Worm (Caenorhabditis elegans): ENCODE data around the gene F32H5.4.
A peak's percentile ranks its signal among the peaks of the same experiment; 100 is the strongest.

F32H5.4 gene

ce11 chrV:13370265-13370664, 9.9 kb downstream of the F32H5.4 start:
- TF ChIP-seq ztf-4 (tag; optimal IDR thresholded peaks at IDR 0.05): no peak
- no peak for TF ChIP-seq nhr-43 (tag; optimal IDR thresholded peaks at IDR 0.05; ENCODE audit: poor library complexity, severe bottlenecking)
- TF ChIP-seq unc-62 (GFP tag; optimal IDR thresholded peaks at IDR 0.05): no peak
- no peak for TF ChIP-seq nhr-28 (tag; optimal IDR thresholded peaks at IDR 0.05)
- no peak for TF ChIP-seq ceh-16 (tag; optimal IDR thresholded peaks at IDR 0.05)
- no peak for TF ChIP-seq nhr-12 (tag; optimal IDR thresholded peaks at IDR 0.05)
- no peak for TF ChIP-seq egl-27 (tag; optimal IDR thresholded peaks at IDR 0.05)
- no peak for TF ChIP-seq eor-1 (tag; optimal IDR thresholded peaks at IDR 0.05)
- no peak for TF ChIP-seq ceh-28 (tag; optimal IDR thresholded peaks at IDR 0.05)
- no peak for TF ChIP-seq nfya-1 (tag; optimal IDR thresholded peaks at IDR 0.05; ENCODE audit: insufficient read depth)
- TF ChIP-seq ztf-11 (tag; optimal IDR thresholded peaks at IDR 0.05): no peak
- TF ChIP-seq pha-4 (tag; optimal IDR thresholded peaks at IDR 0.05): no peak
- TF ChIP-seq elt-1 (tag; optimal IDR thresholded peaks at IDR 0.05): no peak
- no peak for TF ChIP-seq sea-2 (GFP tag; optimal IDR thresholded peaks at IDR 0.05)

ce11 chrV:13371336-13371735, 11.0 kb downstream of the F32H5.4 start:
- peak; percentile 12 for TF ChIP-seq mdl-1 (tag; optimal IDR thresholded peaks at IDR 0.05)
- TF ChIP-seq R02D3.7 (tag; optimal IDR thresholded peaks at IDR 0.05): no peak
- TF ChIP-seq zag-1 (tag; optimal IDR thresholded peaks at IDR 0.05): no peak
- peak; percentile 57 for TF ChIP-seq elt-1 (tag; optimal IDR thresholded peaks at IDR 0.05)
- no peak for TF ChIP-seq nhr-67 (tag; optimal IDR thresholded peaks at IDR 0.05)
- no peak for TF ChIP-seq nhr-77 (tag; optimal IDR thresholded peaks at IDR 0.05)
- peak; percentile 41 for TF ChIP-seq jun-1 (tag; optimal IDR thresholded peaks at IDR 0.05)
- no peak for TF ChIP-seq skn-1 (tag; optimal IDR thresholded peaks at IDR 0.05)
- peak; percentile 1 for TF ChIP-seq elt-2 (tag; optimal IDR thresholded peaks at IDR 0.05)
- TF ChIP-seq lin-15B (tag; optimal IDR thresholded peaks at IDR 0.05): no peak
- TF ChIP-seq sea-2 (GFP tag; optimal IDR thresholded peaks at IDR 0.05): no peak
- TF ChIP-seq lsy-12 (tag; optimal IDR thresholded peaks at IDR 0.05): peak; percentile 23
- no peak for TF ChIP-seq nhr-237 (tag; optimal IDR thresholded peaks at IDR 0.05)
- TF ChIP-seq mml-1 (tag; optimal IDR thresholded peaks at IDR 0.05): no peak
- peak in 1 of 2 experiments; percentile 39 for TF ChIP-seq eor-1 (tag; optimal IDR thresholded peaks at IDR 0.05)
- peak; percentile 13 for TF ChIP-seq nfya-1 (tag; optimal IDR thresholded peaks at IDR 0.05; ENCODE audit: insufficient read depth)
- TF ChIP-seq nhr-11 (tag; optimal IDR thresholded peaks at IDR 0.05): no peak
- TF ChIP-seq nhr-76 (tag; optimal IDR thresholded peaks at IDR 0.05): no peak
- peak in 2 of 3 experiments; percentile 59 to 81 for TF ChIP-seq elt-3 (tag; optimal IDR thresholded peaks at IDR 0.05)
- peak; percentile 46 for TF ChIP-seq ceh-28 (tag; optimal IDR thresholded peaks at IDR 0.05)
- TF ChIP-seq egl-5 (tag; optimal IDR thresholded peaks at IDR 0.05): peak; percentile 64
- TF ChIP-seq egl-27 (tag; optimal IDR thresholded peaks at IDR 0.05): peak; percentile 50
- TF ChIP-seq aly-2 (tag; optimal IDR thresholded peaks at IDR 0.05): no peak
- TF ChIP-seq unc-39 (tag; optimal IDR thresholded peaks at IDR 0.05): no peak
- peak; percentile 13 for TF ChIP-seq snpc-4 (tag; optimal IDR thresholded peaks at IDR 0.05)
- no peak for TF ChIP-seq ztf-11 (tag; optimal IDR thresholded peaks at IDR 0.05)
- TF ChIP-seq nhr-25 (tag; optimal IDR thresholded peaks at IDR 0.05): peak; percentile 99
- TF ChIP-seq ZK546.5 (tag; optimal IDR thresholded peaks at IDR 0.05): no peak
- no peak for TF ChIP-seq ztf-4 (tag; optimal IDR thresholded peaks at IDR 0.05)
- no peak for TF ChIP-seq fkh-10 (GFP tag; optimal IDR thresholded peaks at IDR 0.05)
- no peak for TF ChIP-seq ceh-82 (tag; optimal IDR thresholded peaks at IDR 0.05)
- TF ChIP-seq nhr-12 (tag; optimal IDR thresholded peaks at IDR 0.05): no peak
- TF ChIP-seq fkh-2 (tag; optimal IDR thresholded peaks at IDR 0.05): no peak
- TF ChIP-seq fos-1 (tag; optimal IDR thresholded peaks at IDR 0.05): no peak
- no peak for TF ChIP-seq ama-1 (optimal IDR thresholded peaks at IDR 0.05)
- TF ChIP-seq daf-12 (tag; optimal IDR thresholded peaks at IDR 0.05): no peak
- TF ChIP-seq ceh-9 (tag; optimal IDR thresholded peaks at IDR 0.05): no peak
- no peak for TF ChIP-seq lin-39 (tag; optimal IDR thresholded peaks at IDR 0.05)
- peak; percentile 99 for TF ChIP-seq nhr-23 (tag; optimal IDR thresholded peaks at IDR 0.05)
- TF ChIP-seq unc-62 (GFP tag; optimal IDR thresholded peaks at IDR 0.05): peak; percentile 43
- TF ChIP-seq nhr-28 (tag; optimal IDR thresholded peaks at IDR 0.05): no peak
- peak; percentile 86 for TF ChIP-seq nhr-43 (tag; optimal IDR thresholded peaks at IDR 0.05; ENCODE audit: poor library complexity, severe bottlenecking)
- peak; percentile 69 for TF ChIP-seq tbx-2 (tag; optimal IDR thresholded peaks at IDR 0.05)
- TF ChIP-seq pqm-1 (tag; optimal IDR thresholded peaks at IDR 0.05): no peak
- TF ChIP-seq hmg-11 (tag; optimal IDR thresholded peaks at IDR 0.05): no peak
- no peak for TF ChIP-seq ceh-16 (tag; optimal IDR thresholded peaks at IDR 0.05)
- TF ChIP-seq pha-4 (tag; optimal IDR thresholded peaks at IDR 0.05): no peak
